Worm (Caenorhabditis elegans) whole organism, L3 larva: ENCODE results near the gene fbxb-21.

ENCODE experiments used
- elt-3 ChIP-seq, 3 experiments: fragments of 150-350 bp in 1 of 3; sonication (generic microtip) in 2 of 3; optimal IDR thresholded peaks; 2 replicates in 2 of 3; 4 replicates in 1 of 3; lab custom pipeline; 2014 to 2017; ENCODE audit warnings: missing biosample characterization in 3 of 3, missing genetic modification characterization in 3 of 3
- fkh-10 ChIP-seq: sonication (generic microtip); optimal IDR thresholded peaks from 2 replicates; lab custom pipeline; 2017; ENCODE audit warnings: missing biosample characterization, missing genetic modification reagents, missing genetic modification characterization
- unc-62 ChIP-seq: fragments of 150-350 bp; sonication (generic microtip); optimal IDR thresholded peaks from 4 replicates; lab custom pipeline; 2014; ENCODE audit warnings: missing biosample characterization, missing genetic modification reagents, missing genetic modification characterization
- ztf-11 ChIP-seq: fragments of 150-350 bp; optimal IDR thresholded peaks from 2 replicates; lab custom pipeline; 2014; ENCODE audit warnings: missing biosample characterization, missing genetic modification characterization

DNA sequence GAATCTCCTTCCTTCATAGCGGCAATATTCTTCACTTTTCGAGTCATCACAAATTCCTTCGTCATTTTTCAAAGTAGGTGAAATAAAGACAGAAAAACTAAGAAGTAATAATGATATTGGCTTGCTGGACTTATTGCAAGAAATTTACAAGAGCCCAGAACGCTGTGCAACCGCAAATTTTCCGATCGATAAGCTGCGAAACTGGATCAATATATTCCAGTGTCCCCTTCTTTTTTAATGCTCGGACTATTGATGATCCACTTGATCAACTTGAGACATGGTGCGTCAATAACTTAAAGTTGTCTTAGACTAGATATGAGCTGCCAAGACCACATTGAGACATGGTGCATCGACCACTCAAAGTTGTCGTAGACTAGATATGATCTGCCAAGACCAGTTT is 42.6 kb downstream of the fbxb-21 start, which contains the start of gene bath-33:
- TF ChIP-seq fkh-10 (GFP tag; lab: Kevin White, UChicago) (no peak), elt-3 (tag; optimal IDR thresholded peaks at IDR 0.05; lab: Kevin White, UChicago) (no peak), unc-62 (GFP tag; lab: Kevin White, UChicago) (no peak), ztf-11 (tag; lab: Kevin White, UChicago) (no peak)
